Worm (Caenorhabditis elegans): ENCODE data around the gene his-60.

- no peak for TF ChIP-seq C04F5.9 (tag; optimal IDR thresholded peaks at IDR 0.05)
- TF ChIP-seq tbx-2 (tag; optimal IDR thresholded peaks at IDR 0.05) = no peak
- no peak for TF ChIP-seq unc-86 (tag; optimal IDR thresholded peaks at IDR 0.05)
- TF ChIP-seq efl-1 (optimal IDR thresholded peaks at IDR 0.05) = no peak
- no peak for TF ChIP-seq efl-1 (GFP tag; optimal IDR thresholded peaks at IDR 0.05 in 1 of 2)
- no peak for TF ChIP-seq lir-3 (tag; optimal IDR thresholded peaks at IDR 0.05; ENCODE audit: poor library complexity)
- TF ChIP-seq lsy-2 (tag; optimal IDR thresholded peaks at IDR 0.05) = no peak
- no peak for TF ChIP-seq nhr-20 (tag; optimal IDR thresholded peaks at IDR 0.05)
These were observed 13.5 kb upstream of the his-60 start, which contains the start of gene F55G1.15 for ce11 chrIV:7501337-7501736.
